Fruit fly (Drosophila melanogaster) whole organism, embryonic: ENCODE results near the gene Smox.

ENCODE experiments used
- ATbp ChIP-seq: fragments of 200-800 bp; sonication (Bioruptor generic); optimal IDR thresholded peaks from 2 replicates; lab custom pipeline; 2017; ENCODE audit warnings: missing biosample characterization, mild to moderate bottlenecking, missing genetic modification characterization, missing genetic modification reagents
- Atf6 ChIP-seq: fragments of 200-800 bp; sonication (Bioruptor generic); IDR thresholded peaks from 2 replicates; pipeline ENCODE4 v1.3.6; 2022; ENCODE audit warnings: missing biosample characterization, missing genetic modification characterization
- Awh ChIP-seq: fragments of 200-800 bp; sonication (Bioruptor generic); IDR thresholded peaks from 2 replicates; pipeline ENCODE4, ENCODE4 v1.3.6; 2022; ENCODE audit warnings: missing biosample characterization, missing genetic modification characterization
- Bgb ChIP-seq: fragments of 200-800 bp; sonication (Bioruptor generic); IDR thresholded peaks from 2 replicates; pipeline ENCODE4 v1.3.6; 2022; ENCODE audit warnings: missing biosample characterization, missing genetic modification characterization; ENCODE audit not compliant: partially characterized antibody
- CG11247 ChIP-seq: fragments of 200-800 bp; sonication (Bioruptor generic); IDR thresholded peaks from 2 replicates; pipeline ENCODE4 v1.3.6; 2022; ENCODE audit warnings: missing biosample characterization, missing genetic modification characterization
- CG11398 ChIP-seq: fragments of 200-800 bp; sonication (Bioruptor generic); optimal IDR thresholded peaks from 2 replicates; lab custom pipeline; 2016; ENCODE audit warnings: missing biosample characterization, missing genetic modification characterization
- CG11695 ChIP-seq: fragments of 200-800 bp; sonication (Bioruptor generic); IDR thresholded peaks from 3 replicates; pipeline ENCODE4 v1.3.6; 2022; ENCODE audit warnings: missing biosample characterization, missing genetic modification characterization
- CG12155 ChIP-seq: fragments of 200-800 bp; sonication (Bioruptor generic); optimal IDR thresholded peaks from 3 replicates; lab custom pipeline; 2016; ENCODE audit warnings: missing biosample characterization, missing genetic modification characterization
- CG1233 ChIP-seq: fragments of 200-800 bp; sonication (Bioruptor generic); optimal IDR thresholded peaks from 4 replicates; lab custom pipeline; 2018; ENCODE audit warnings: missing biosample characterization, mild to moderate bottlenecking, missing genetic modification characterization
- CG14050 ChIP-seq: fragments of 200-800 bp; sonication (Bioruptor generic); IDR thresholded peaks from 3 replicates; pipeline ENCODE4 v1.3.6; 2022; ENCODE audit warnings: missing biosample characterization, missing genetic modification characterization
- CG16863 ChIP-seq: fragments of 200-800 bp; sonication (Bioruptor generic); optimal IDR thresholded peaks from 3 replicates; lab custom pipeline; 2016; ENCODE audit warnings: missing biosample characterization, missing genetic modification characterization
- CG17829 ChIP-seq: fragments of 200-800 bp; optimal IDR thresholded peaks from 2 replicates; lab custom pipeline; 2019; ENCODE audit warnings: missing biosample characterization, mild to moderate bottlenecking, missing genetic modification characterization, moderate library complexity
- CG6175 ChIP-seq: fragments of 200-800 bp; sonication (Bioruptor generic); IDR thresholded peaks from 3 replicates; pipeline ENCODE4 v1.3.6; 2022; ENCODE audit warnings: missing biosample characterization, missing genetic modification characterization
- CG6683 ChIP-seq: fragments of 200-800 bp; sonication (Bioruptor generic); optimal IDR thresholded peaks from 2 replicates; lab custom pipeline; 2017; ENCODE audit warnings: missing biosample characterization, mild to moderate bottlenecking, missing genetic modification characterization, missing genetic modification reagents
- CG6689 ChIP-seq: fragments of 200-800 bp; sonication (Bioruptor generic); IDR thresholded peaks from 2 replicates; pipeline ENCODE4 v1.3.6; 2022; ENCODE audit warnings: missing biosample characterization, missing genetic modification characterization
- CG7839 ChIP-seq: fragments of 200-800 bp; sonication (Bioruptor generic); optimal IDR thresholded peaks from 3 replicates; lab custom pipeline; 2018; ENCODE audit warnings: missing biosample characterization, mild to moderate bottlenecking, missing genetic modification characterization, moderate library complexity
- Chrac-16 ChIP-seq: fragments of 200-800 bp; sonication (Bioruptor generic); optimal IDR thresholded peaks from 3 replicates; lab custom pipeline; 2016; ENCODE audit warnings: missing biosample characterization, missing genetic modification characterization
- Fer3 ChIP-seq: fragments of 200-800 bp; sonication (Bioruptor generic); optimal IDR thresholded peaks from 2 replicates; lab custom pipeline; 2018; ENCODE audit warnings: missing biosample characterization, mild to moderate bottlenecking, missing genetic modification characterization, moderate library complexity
- HLH54F ChIP-seq: fragments of 200-800 bp; sonication (Bioruptor generic); optimal IDR thresholded peaks from 3 replicates; lab custom pipeline; 2016; ENCODE audit warnings: missing biosample characterization, missing genetic modification characterization
- Hr51 ChIP-seq, 2 experiments: fragments of 200-800 bp; sonication (Bioruptor generic); optimal IDR thresholded peaks; 2 replicates in 1 of 2; 3 replicates in 1 of 2; lab custom pipeline; 2016 to 2018; ENCODE audit warnings: missing biosample characterization in 2 of 2, missing genetic modification characterization in 2 of 2, mild to moderate bottlenecking in 1 of 2, moderate library complexity in 1 of 2
- Max ChIP-seq: fragments of 200-800 bp; sonication (Bioruptor generic); optimal IDR thresholded peaks from 2 replicates; lab custom pipeline; 2016; ENCODE audit warnings: missing biosample characterization, mild to moderate bottlenecking, missing genetic modification characterization
- Mrtf ChIP-seq: fragments of 200-800 bp; sonication (Bioruptor generic); IDR thresholded peaks from 3 replicates; pipeline ENCODE4 v1.3.6; 2022; ENCODE audit warnings: missing biosample characterization, missing genetic modification characterization
- Opbp ChIP-seq: fragments of 200-800 bp; sonication (Bioruptor generic); IDR thresholded peaks from 3 replicates; pipeline ENCODE4 v1.3.6; 2022; ENCODE audit warnings: missing biosample characterization, missing genetic modification characterization; ENCODE audit not compliant: partially characterized antibody
- Sox102F ChIP-seq: fragments of 200-800 bp; sonication (Bioruptor generic); optimal IDR thresholded peaks from 2 replicates; lab custom pipeline; 2018; ENCODE audit warnings: missing biosample characterization, mild to moderate bottlenecking, missing genetic modification characterization, moderate library complexity
- ara ChIP-seq: fragments of 200-800 bp; sonication (Bioruptor generic); IDR thresholded peaks from 2 replicates; pipeline ENCODE4 v1.3.6; 2022; ENCODE audit warnings: missing biosample characterization, missing genetic modification characterization
- az2 ChIP-seq: fragments of 200-800 bp; sonication (Bioruptor generic); optimal IDR thresholded peaks from 3 replicates; lab custom pipeline; 2016; ENCODE audit warnings: missing biosample characterization, missing genetic modification characterization
- bab2 ChIP-seq: fragments of 200-800 bp; sonication (Bioruptor generic); optimal IDR thresholded peaks from 2 replicates; lab custom pipeline; 2016; ENCODE audit warnings: missing biosample characterization, missing genetic modification characterization
- chm ChIP-seq: fragments of 200-800 bp; sonication (Bioruptor generic); IDR thresholded peaks from 2 replicates; pipeline ENCODE4 v1.3.6; 2022; ENCODE audit warnings: missing biosample characterization, missing genetic modification characterization
- chn ChIP-seq: fragments of 200-800 bp; sonication (Bioruptor generic); optimal IDR thresholded peaks from 2 replicates; lab custom pipeline; 2016; ENCODE audit warnings: missing biosample characterization, missing genetic modification characterization
- crc ChIP-seq: fragments of 200-800 bp; sonication (Bioruptor generic); optimal IDR thresholded peaks from 2 replicates; lab custom pipeline; 2016; ENCODE audit warnings: missing biosample characterization, missing genetic modification characterization
- croc ChIP-seq: fragments of 200-800 bp; sonication (Bioruptor generic); conservative IDR thresholded peaks from 3 replicates; pipeline ENCODE4 v1.3.6; 2022; ENCODE audit warnings: missing biosample characterization, missing genetic modification characterization
- ems ChIP-seq: fragments of 200-800 bp; sonication (Bioruptor generic); optimal IDR thresholded peaks from 3 replicates; lab custom pipeline; 2016; ENCODE audit warnings: missing biosample characterization, missing genetic modification characterization
- en ChIP-seq: fragments of 200-800 bp; sonication (Bioruptor generic); optimal IDR thresholded peaks from 2 replicates; lab custom pipeline; 2016; ENCODE audit warnings: missing biosample characterization, missing genetic modification characterization
- esg ChIP-seq: fragments of 200-800 bp; sonication (Bioruptor generic); conservative IDR thresholded peaks from 2 replicates; pipeline ENCODE4 v1.3.6; 2022; ENCODE audit warnings: missing biosample characterization, missing genetic modification characterization
- fd96Cb ChIP-seq: fragments of 200-800 bp; sonication (Bioruptor generic); optimal IDR thresholded peaks from 2 replicates; lab custom pipeline; 2018; ENCODE audit warnings: missing biosample characterization, mild to moderate bottlenecking, missing genetic modification characterization, moderate library complexity
- gsb-n ChIP-seq: fragments of 200-800 bp; sonication (Bioruptor generic); optimal IDR thresholded peaks from 3 replicates; lab custom pipeline; 2018; ENCODE audit warnings: missing biosample characterization, mild to moderate bottlenecking, missing genetic modification characterization
- lab ChIP-seq: fragments of 200-800 bp; sonication (Bioruptor generic); optimal IDR thresholded peaks from 3 replicates; lab custom pipeline; 2017; ENCODE audit warnings: missing biosample characterization, missing genetic modification characterization, mild to moderate bottlenecking, moderate library complexity, missing genetic modification reagents
- nerfin-1 ChIP-seq: fragments of 200-800 bp; sonication (Bioruptor generic); optimal IDR thresholded peaks from 3 replicates; lab custom pipeline; 2019; ENCODE audit warnings: missing biosample characterization, mild to moderate bottlenecking, missing genetic modification characterization, moderate library complexity
- odd ChIP-seq: fragments of 200-800 bp; sonication (Bioruptor generic); optimal IDR thresholded peaks from 2 replicates; lab custom pipeline; 2017; ENCODE audit warnings: missing biosample characterization, mild to moderate bottlenecking, missing genetic modification characterization
- peb ChIP-seq: fragments of 200-800 bp; sonication (Bioruptor generic); IDR thresholded peaks from 2 replicates; pipeline ENCODE4 v1.3.6; 2022; ENCODE audit warnings: missing biosample characterization, missing genetic modification characterization
- prd ChIP-seq, 3 experiments: fragments of >200 bp in 2 of 3; fragments of 200-800 bp in 1 of 3; sonication (Bioruptor generic) in 1 of 3; optimal IDR thresholded peaks in 2 of 3; IDR thresholded peaks in 1 of 3; 2 replicates in 2 of 3; 3 replicates in 1 of 3; pipeline versions ENCODE4 v1.3.6 to Lab custom; 2017 to 2022; ENCODE audit warnings: missing biosample characterization in 1 of 3, missing genetic modification characterization in 1 of 3
- rib ChIP-seq: fragments of 200-800 bp; sonication (Bioruptor generic); IDR thresholded peaks from 2 replicates; pipeline ENCODE4 v1.3.6; 2022; ENCODE audit warnings: missing biosample characterization, missing genetic modification characterization
- sd ChIP-seq: fragments of 200-800 bp; sonication (Bioruptor generic); optimal IDR thresholded peaks from 3 replicates; lab custom pipeline; 2018; ENCODE audit warnings: missing biosample characterization, mild to moderate bottlenecking, missing genetic modification characterization, moderate library complexity
- sob ChIP-seq: fragments of 200-800 bp; sonication (Bioruptor generic); IDR thresholded peaks from 2 replicates; pipeline ENCODE4 v1.3.6; 2022; ENCODE audit warnings: missing biosample characterization, missing genetic modification characterization
- trem ChIP-seq: fragments of 200-800 bp; optimal IDR thresholded peaks from 3 replicates; lab custom pipeline; 2019; ENCODE audit warnings: missing biosample characterization, mild to moderate bottlenecking, missing genetic modification characterization, moderate library complexity
- twi ChIP-seq: fragments of 200-800 bp; optimal IDR thresholded peaks from 2 replicates; lab custom pipeline; 2019; ENCODE audit warnings: missing biosample characterization, mild to moderate bottlenecking, missing genetic modification characterization, moderate library complexity
- tx ChIP-seq: fragments of 200-800 bp; sonication (Bioruptor generic); optimal IDR thresholded peaks from 2 replicates; lab custom pipeline; 2016; ENCODE audit warnings: missing biosample characterization, missing genetic modification characterization
- unpg ChIP-seq: fragments of 200-800 bp; sonication (Bioruptor generic); optimal IDR thresholded peaks from 3 replicates; lab custom pipeline; 2018; ENCODE audit warnings: missing biosample characterization, mild to moderate bottlenecking, missing genetic modification characterization, moderate library complexity
- wor ChIP-seq: fragments of 200-800 bp; sonication (Bioruptor generic); IDR thresholded peaks from 2 replicates; pipeline ENCODE4 v1.3.6; 2022; ENCODE audit warnings: missing biosample characterization, missing genetic modification characterization
- zf30C ChIP-seq: fragments of 200-800 bp; sonication (Bioruptor generic); optimal IDR thresholded peaks from 3 replicates; lab custom pipeline; 2018; ENCODE audit warnings: missing biosample characterization, mild to moderate bottlenecking, missing genetic modification characterization

The Smox gene

dm6 chrX:8126149-8126548 is 15.9 kb downstream of the Smox start (continued):
- TF ChIP-seq sob (GFP tag; lab: Robert Waterston, UW) = peak; percentile 14; the same call in 1 of the 2 replicates
- TF ChIP-seq Fer3 = peak; percentile 9
- 0 out of 2 replicates have a peak, but pooled peaks have one; percentile 25 for TF ChIP-seq peb
- TF ChIP-seq rib (GFP tag; lab: Robert Waterston, UW) = no peak
- TF ChIP-seq twi = peak; percentile 13
- peak; percentile 45 for TF ChIP-seq Chrac-16 (GFP tag; lab: Kevin White, UChicago)
- no peak for TF ChIP-seq HLH54F (GFP tag; lab: Kevin White, UChicago)
- peak; percentile 9 for TF ChIP-seq sd (tag; lab: Kevin White, UChicago)
- TF ChIP-seq croc (GFP tag; lab: Robert Waterston, UW) = peak; percentile 52; the same call in 2 of the 3 replicates
- peak; percentile 69 for TF ChIP-seq az2 (GFP tag; lab: Kevin White, UChicago)
- no peak for TF ChIP-seq en (GFP tag; lab: Kevin White, UChicago)
- TF ChIP-seq Opbp (GFP tag; lab: Robert Waterston, UW) = no peak
- TF ChIP-seq Max (GFP tag; lab: Kevin White, UChicago) = peak; percentile 18
- no peak; the same call in 1 of the 2 replicates for TF ChIP-seq Atf6 (GFP tag; lab: Robert Waterston, UW)
- TF ChIP-seq Bgb (GFP tag; lab: Robert Waterston, UW) = no peak
- peak; percentile 88 for TF ChIP-seq Sox102F (GFP tag; lab: Kevin White, UChicago)
- TF ChIP-seq bab2 (GFP tag; lab: Kevin White, UChicago) = peak; percentile 22
- TF ChIP-seq ATbp (GFP tag; lab: Kevin White, UChicago) = peak; percentile 83
- TF ChIP-seq CG6689 (GFP tag; lab: Robert Waterston, UW) = peak; percentile 74
- TF ChIP-seq Hr51 (GFP tag; optimal IDR thresholded peaks at IDR 0.05; lab: Kevin White, UChicago) = peak in 1 of 2 experiments; percentile 65
- TF ChIP-seq tx = peak; percentile 39
- TF ChIP-seq CG11695 (GFP tag; lab: Robert Waterston, UW) = no peak
- TF ChIP-seq odd (GFP tag; lab: Kevin White, UChicago) = no peak
- TF ChIP-seq CG17829 (tag; lab: Kevin White, UChicago) = peak; percentile 67
- peak; percentile 46 for TF ChIP-seq nerfin-1 (tag; lab: Kevin White, UChicago)
- no peak for TF ChIP-seq CG6683 (GFP tag; lab: Kevin White, UChicago)
- TF ChIP-seq unpg = peak; percentile 73
- TF ChIP-seq CG12155 (GFP tag; lab: Kevin White, UChicago) = peak; percentile 16
- TF ChIP-seq prd (optimal IDR thresholded peaks at IDR 0.05; lab: Kevin White, UChicago) = no peak
- TF ChIP-seq prd (GFP tag; IDR thresholded peaks at IDR 0.05; lab: Robert Waterston, UW) = peak; percentile 85
- TF ChIP-seq esg (GFP tag; lab: Robert Waterston, UW) = peak; percentile 48
- TF ChIP-seq CG7839 (tag; lab: Kevin White, UChicago) = peak; percentile 64
- TF ChIP-seq CG11398 (GFP tag; lab: Kevin White, UChicago) = no peak
- peak; percentile 76 for TF ChIP-seq Awh
- no peak for TF ChIP-seq CG6175
- peak; percentile 55; the same call in 1 of the 2 replicates for TF ChIP-seq chm (GFP tag; lab: Robert Waterston, UW)
- TF ChIP-seq chn (GFP tag; lab: Kevin White, UChicago) = peak; percentile 64
- peak; percentile 33 for TF ChIP-seq ems
- TF ChIP-seq lab (GFP tag; lab: Kevin White, UChicago) = peak; percentile 0
- peak; percentile 40 for TF ChIP-seq trem (tag; lab: Kevin White, UChicago)
- peak; percentile 38; the same call in 2 of the 3 replicates for TF ChIP-seq CG14050
- peak; percentile 55 for TF ChIP-seq CG16863
- peak; percentile 75 for TF ChIP-seq gsb-n (tag; lab: Kevin White, UChicago)
- no peak for TF ChIP-seq CG11247 (GFP tag; lab: Robert Waterston, UW)
- peak; percentile 19 for TF ChIP-seq CG1233 (GFP tag; lab: Kevin White, UChicago)
- no peak for TF ChIP-seq zf30C (GFP tag; lab: Kevin White, UChicago)
- peak; percentile 55; the same call in 2 of the 3 replicates for TF ChIP-seq Mrtf (GFP tag; lab: Robert Waterston, UW)
- TF ChIP-seq fd96Cb = peak; percentile 82
- TF ChIP-seq crc (GFP tag; lab: Kevin White, UChicago) = peak; percentile 11
- TF ChIP-seq wor (GFP tag; lab: Robert Waterston, UW) = peak; percentile 42; the same call in 1 of the 2 replicates
- peak; percentile 77 for TF ChIP-seq ara
